Worm (Caenorhabditis elegans): ENCODE data around the gene daf-22.

DNA sequence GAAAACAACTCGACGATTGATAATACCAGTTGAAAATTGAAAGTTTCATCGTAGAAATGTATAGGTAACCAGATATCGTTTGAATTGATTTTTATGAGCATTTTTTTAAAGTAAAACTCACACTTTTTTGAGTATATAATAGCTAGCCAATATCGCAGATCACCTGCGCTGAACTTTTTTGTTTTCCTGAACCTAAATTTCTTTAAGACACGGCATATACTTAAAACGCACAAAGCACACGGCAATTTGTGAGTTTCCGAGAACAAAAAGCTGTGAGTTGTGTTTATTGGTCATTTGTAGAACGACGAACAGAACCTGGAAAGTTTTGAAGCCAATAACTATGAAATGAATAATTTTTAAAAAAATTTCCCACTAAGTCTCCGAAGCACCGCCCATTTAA, 23.7 kb downstream of the daf-22 start, which contains the start of gene sre-29:
- no peak for TF ChIP-seq hmbx-1 (tag; optimal IDR thresholded peaks at IDR 0.05)
- no peak for TF ChIP-seq ama-1 (optimal IDR thresholded peaks at IDR 0.05)
- no peak for TF ChIP-seq tbx-11 (GFP tag; IDR thresholded peaks at IDR 0.05)
- TF ChIP-seq ets-7 (tag; optimal IDR thresholded peaks at IDR 0.05) = no peak
- no peak for TF ChIP-seq tra-4 (tag; optimal IDR thresholded peaks at IDR 0.05)
- TF ChIP-seq B0310.2 (tag; optimal IDR thresholded peaks at IDR 0.05) = no peak
- no peak for TF ChIP-seq pes-1 (GFP tag; IDR thresholded peaks at IDR 0.05)
- TF ChIP-seq hnd-1 (tag; optimal IDR thresholded peaks at IDR 0.05) = no peak
- no peak for TF ChIP-seq aly-1 (tag; optimal IDR thresholded peaks at IDR 0.05)
- no peak for TF ChIP-seq hmg-4 (GFP tag; optimal IDR thresholded peaks at IDR 0.05)

Data from whole organism, early embryonic.